Worm (Caenorhabditis elegans) whole organism, L1 larva: ENCODE measurements around the gene K03H6.1.

ENCODE experiments used
- alr-1 ChIP-seq: fragments of 200-800 bp; sonication (Bioruptor generic); optimal IDR thresholded peaks from 2 replicates; lab custom pipeline; 2018; ENCODE audit warnings: borderline replicate concordance, mild to moderate bottlenecking, missing genetic modification characterization, missing compliant biosample characterization
- efl-3 ChIP-seq: fragments of 200-800 bp; sonication (Bioruptor generic); optimal IDR thresholded peaks from 2 replicates; lab custom pipeline; 2018; ENCODE audit warnings: mild to moderate bottlenecking, missing genetic modification characterization, missing compliant biosample characterization
- ets-5 ChIP-seq: fragments of 200-800 bp; sonication (Bioruptor generic); IDR thresholded peaks from 2 replicates; pipeline ENCODE4 v1.3.6; 2022; ENCODE audit warnings: missing genetic modification characterization, missing compliant biosample characterization
- mef-2 ChIP-seq: fragments of 150-350 bp; optimal IDR thresholded peaks from 2 replicates; lab custom pipeline; 2014; ENCODE audit warnings: missing biosample characterization, missing genetic modification characterization
- nhr-71 ChIP-seq: sonication (generic microtip); optimal IDR thresholded peaks from 2 replicates; lab custom pipeline; 2016; ENCODE audit warnings: mild to moderate bottlenecking, missing genetic modification characterization, moderate library complexity, missing compliant biosample characterization
- nhr-77 ChIP-seq: fragments of 150-350 bp; optimal IDR thresholded peaks from 2 replicates; lab custom pipeline; 2014; ENCODE audit warnings: missing biosample characterization, missing genetic modification characterization
- pag-3 ChIP-seq: sonication (generic microtip); optimal IDR thresholded peaks from 2 replicates; lab custom pipeline; 2017; ENCODE audit warnings: missing genetic modification characterization, mild to moderate bottlenecking, missing compliant biosample characterization, antibody characterized with exemption, borderline replicate concordance; ENCODE audit not compliant: insufficient read depth
- pqm-1 ChIP-seq: sonication (generic microtip); optimal IDR thresholded peaks from 3 replicates; lab custom pipeline; 2017; ENCODE audit warnings: missing biosample characterization, missing genetic modification characterization
- tbx-2 ChIP-seq: sonication (generic microtip); optimal IDR thresholded peaks from 2 replicates; lab custom pipeline; 2016; ENCODE audit warnings: missing genetic modification characterization, missing compliant biosample characterization
- tlp-1 ChIP-seq: fragments of 150-350 bp; optimal IDR thresholded peaks from 2 replicates; lab custom pipeline; 2014; ENCODE audit warnings: missing biosample characterization, missing genetic modification characterization
- unc-130 ChIP-seq: fragments of 150-350 bp; optimal IDR thresholded peaks from 2 replicates; lab custom pipeline; 2017; ENCODE audit warnings: missing biosample characterization, missing genetic modification characterization, inconsistent platforms
- unc-86 ChIP-seq: sonication (generic microtip); optimal IDR thresholded peaks from 2 replicates; lab custom pipeline; 2016; ENCODE audit warnings: missing genetic modification characterization, missing compliant biosample characterization
- xbp-1 ChIP-seq: sonication (generic microtip); optimal IDR thresholded peaks from 2 replicates; lab custom pipeline; 2016; ENCODE audit warnings: missing genetic modification characterization, missing compliant biosample characterization
- zip-4 ChIP-seq: fragments of 200-800 bp; sonication (Bioruptor generic); optimal IDR thresholded peaks from 2 replicates; lab custom pipeline; 2018; ENCODE audit warnings: mild to moderate bottlenecking, missing genetic modification characterization, moderate library complexity, missing compliant biosample characterization

K03H6.1 gene

DNA sequence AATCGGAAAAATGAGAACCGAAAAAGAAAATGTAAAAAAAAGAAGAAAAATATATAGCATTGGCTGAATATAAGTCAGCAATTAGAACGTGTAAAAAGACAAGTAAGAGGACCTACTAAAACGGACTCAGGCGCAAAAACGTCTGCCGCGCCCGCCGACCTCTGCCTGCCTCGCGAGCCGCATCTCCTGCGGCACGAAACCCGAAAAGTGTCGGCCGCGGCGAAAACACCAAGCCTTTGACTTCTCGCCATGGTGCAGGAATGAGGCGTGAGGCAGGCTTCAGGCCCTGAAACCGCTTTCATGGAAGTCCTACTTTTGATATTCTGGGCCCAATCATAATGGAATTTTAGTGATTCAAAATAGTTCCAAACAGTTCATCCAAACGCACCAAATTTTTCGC lies 42.2 kb downstream of the K03H6.1 start:
- TF ChIP-seq xbp-1 (no peak), nhr-77 (tag; lab: Kevin White, UChicago) (no peak), tbx-2 (tag; lab: Kevin White, UChicago) (no peak), mef-2 (no peak)

- TF ChIP-seq nhr-71 (tag; lab: Kevin White, UChicago) (no peak), nhr-77 (tag; lab: Kevin White, UChicago) (no peak), ets-5 (no peak), pqm-1 (tag; lab: Kevin White, UChicago) (no peak), efl-3 (GFP tag; lab: Kevin White, UChicago) (no peak), zip-4 (GFP tag; lab: Kevin White, UChicago) (no peak), tlp-1 (tag; lab: Kevin White, UChicago) (no peak), alr-1 (tag; lab: Kevin White, UChicago) (no peak), pag-3 (tag; lab: Kevin White, UChicago) (no peak), unc-86 (tag; lab: Kevin White, UChicago) (no peak), unc-130 (tag; lab: Kevin White, UChicago) (no peak)
These were observed 44.1 kb downstream of the K03H6.1 start for ce11 chrIV:1567577-1567976.
